Fruit fly (Drosophila melanogaster): ENCODE measurements around the gene CG12105.

CG12105 gene

dm6 chr3L:1579169-1579853 is 36.3 kb downstream of the CG12105 start (continued):
- TF ChIP-seq CG1602 (GFP tag; optimal IDR thresholded peaks at IDR 0.05), result peak; percentile 72
- TF ChIP-seq CG12236 (GFP tag; optimal IDR thresholded peaks at IDR 0.05), result peak; percentile 48
- peak; percentile 81 for TF ChIP-seq CG1603 (tag; optimal IDR thresholded peaks at IDR 0.05)
- TF ChIP-seq CG14667 (GFP tag; IDR thresholded peaks at IDR 0.05), result 0 out of 2 replicates have a peak, but pooled peaks have one; percentile 12
- peak; percentile 86 for TF ChIP-seq sd (tag; optimal IDR thresholded peaks at IDR 0.05)
- peak; percentile 44 for TF ChIP-seq fd96Cb (tag; optimal IDR thresholded peaks at IDR 0.05)
- peak; percentile 73 for TF ChIP-seq CG6254 (GFP tag; optimal IDR thresholded peaks at IDR 0.05)
- TF ChIP-seq sima (GFP tag; optimal IDR thresholded peaks at IDR 0.05), result peak; percentile 54
- TF ChIP-seq CG9876 (GFP tag; optimal IDR thresholded peaks at IDR 0.05), result peak; percentile 44
- TF ChIP-seq ham (GFP tag; IDR thresholded peaks at IDR 0.05), result no peak
- TF ChIP-seq CG16863 (GFP tag; optimal IDR thresholded peaks at IDR 0.05), result peak; percentile 56
- TF ChIP-seq CG16815 (GFP tag; optimal IDR thresholded peaks at IDR 0.05), result peak; percentile 26
- peak; percentile 79 for TF ChIP-seq CG14710 (tag; optimal IDR thresholded peaks at IDR 0.05)
- peak; percentile 88 for TF ChIP-seq CG33557 (GFP tag; optimal IDR thresholded peaks at IDR 0.05)
- TF ChIP-seq br (optimal IDR thresholded peaks at IDR 0.05), result no peak
- peak; percentile 24 for TF ChIP-seq CG12744 (GFP tag; optimal IDR thresholded peaks at IDR 0.05)
- no peak for TF ChIP-seq Drgx (GFP tag; IDR thresholded peaks at IDR 0.05)
- peak in 1 of 2 experiments; percentile 96 for TF ChIP-seq Hr78 (GFP tag; optimal IDR thresholded peaks at IDR 0.05)
- no peak for TF ChIP-seq CG14860 (GFP tag; IDR thresholded peaks at IDR 0.05; ENCODE audit: partially characterized antibody)
- TF ChIP-seq ci (GFP tag; IDR thresholded peaks at IDR 0.05), result peak; percentile 83
- peak; percentile 47 for TF ChIP-seq cato (GFP tag; optimal IDR thresholded peaks at IDR 0.05; ENCODE audit: borderline replicate concordance)
- peak; percentile 66 for TF ChIP-seq stc (GFP tag; IDR thresholded peaks at IDR 0.05)
- peak; percentile 46 for TF ChIP-seq CG7786 (GFP tag; optimal IDR thresholded peaks at IDR 0.05)
- no peak for TF ChIP-seq CG32767 (GFP tag; IDR thresholded peaks at IDR 0.05)
- peak; percentile 37 for TF ChIP-seq repo (GFP tag; optimal IDR thresholded peaks at IDR 0.05)
- TF ChIP-seq CG7963 (GFP tag; IDR thresholded peaks at IDR 0.05; ENCODE audit: partially characterized antibody), result no peak
- TF ChIP-seq fd3F (GFP tag; optimal IDR thresholded peaks at IDR 0.05), result no peak
- TF ChIP-seq CG8281 (tag; optimal IDR thresholded peaks at IDR 0.05), result peak; percentile 66
- peak; percentile 80 for TF ChIP-seq CrebB (tag; optimal IDR thresholded peaks at IDR 0.05)
- peak; percentile 98 for TF ChIP-seq sens (GFP tag)
- peak; percentile 46 for TF ChIP-seq CG13123 (GFP tag; optimal IDR thresholded peaks at IDR 0.05)
- no peak for TF ChIP-seq HmgD (GFP tag; optimal IDR thresholded peaks at IDR 0.05)
- no peak for TF ChIP-seq zfh2 (GFP tag; optimal IDR thresholded peaks at IDR 0.05)
- peak; percentile 14 for TF ChIP-seq CG12155 (GFP tag; optimal IDR thresholded peaks at IDR 0.05)
- TF ChIP-seq Ssrp (tag; optimal IDR thresholded peaks at IDR 0.05), result peak; percentile 47
- TF ChIP-seq Dad (GFP tag; optimal IDR thresholded peaks at IDR 0.05), result no peak
- TF ChIP-seq jumu (GFP tag; optimal IDR thresholded peaks at IDR 0.05), result peak; percentile 18
- peak; percentile 93 for TF ChIP-seq oc (tag; optimal IDR thresholded peaks at IDR 0.05)
- no peak for TF ChIP-seq cad (GFP tag; optimal IDR thresholded peaks at IDR 0.05)
- TF ChIP-seq CG5953 (GFP tag; IDR thresholded peaks at IDR 0.05), result no peak; the same call in none of the 2 replicates
- TF ChIP-seq Eip74EF (GFP tag; optimal IDR thresholded peaks at IDR 0.05), result peak in 1 of 2 experiments; percentile 32
- TF ChIP-seq CG4617 (GFP tag; optimal IDR thresholded peaks at IDR 0.05; ENCODE audit: borderline replicate concordance), result peak; percentile 29
- TF ChIP-seq CG10274 (GFP tag; optimal IDR thresholded peaks at IDR 0.05), result peak; percentile 35
- TF ChIP-seq CG2129 (GFP tag; IDR thresholded peaks at IDR 0.05; ENCODE audit: partially characterized antibody), result no peak
- TF ChIP-seq CG2712 (tag; optimal IDR thresholded peaks at IDR 0.05), result peak; percentile 73
- peak; percentile 60 for TF ChIP-seq btn (GFP tag; optimal IDR thresholded peaks at IDR 0.05)
- TF ChIP-seq sna (GFP tag; IDR thresholded peaks at IDR 0.05; ENCODE audit: partially characterized antibody), result no peak
- TF ChIP-seq CG13287 (GFP tag; IDR thresholded peaks at IDR 0.05; ENCODE audit: partially characterized antibody), result no peak
- TF ChIP-seq Sry-δ (GFP tag; optimal IDR thresholded peaks at IDR 0.05), result peak; percentile 7
